Fruit fly (Drosophila melanogaster) S2 (cell line): ENCODE results near the gene CG34112.

Source experiments
- CG8478 ChIP-seq: fragments of >200 bp; optimal IDR thresholded peaks from 2 replicates; lab custom pipeline; 2018
- CTCF ChIP-seq, 2 experiments: fragments of >200 bp; optimal IDR thresholded peaks; 2 replicates each; lab custom pipeline; 2018

- peak in 1 of 2 experiments; percentile 24 for TF ChIP-seq CTCF (optimal IDR thresholded peaks at IDR 0.05; lab: Kevin White, UChicago)
- no peak for TF ChIP-seq CG8478 (lab: Kevin White, UChicago)
Measured at dm6 chr3R:4359625-4360024, 34.4 kb downstream of the CG34112 start, which contains the start of gene CG1090.
